Fruit fly (Drosophila melanogaster) whole organism, pupa: ENCODE results near the gene CG15461.

Experiments
- CG13204 ChIP-seq: fragments of 200-800 bp; sonication (Bioruptor generic); optimal IDR thresholded peaks from 2 replicates; lab custom pipeline; 2018; ENCODE audit warnings: missing biosample characterization, mild to moderate bottlenecking, missing genetic modification characterization, moderate library complexity
- CG32121 ChIP-seq: fragments of 200-800 bp; sonication (Bioruptor generic); IDR thresholded peaks from 2 replicates; pipeline ENCODE4 v1.3.6; 2022; ENCODE audit warnings: missing biosample characterization, missing genetic modification characterization
- CG34367 ChIP-seq: fragments of 200-800 bp; sonication (Bioruptor generic); optimal IDR thresholded peaks from 2 replicates; lab custom pipeline; 2018; ENCODE audit warnings: missing biosample characterization, mild to moderate bottlenecking, missing genetic modification characterization
- rn ChIP-seq: fragments of 200-800 bp; sonication (Bioruptor generic); IDR thresholded peaks from 2 replicates; pipeline ENCODE4 v1.3.6; 2022; ENCODE audit warnings: missing biosample characterization, missing genetic modification characterization

- TF ChIP-seq CG13204 (no peak), CG32121 (GFP tag; lab: Robert Waterston, UW) (peak; percentile 44), rn (no peak), CG34367 (tag; lab: Kevin White, UChicago) (no peak)
These were observed 24.6 kb downstream of the CG15461 start, which contains the start of gene RhoGAP19D for dm6 chrX:20510540-20510939.
